Worm (Caenorhabditis elegans) whole organism, mixed stage, embryonic: ENCODE results near the gene dgk-2.

Experiments used
- elt-3 ChIP-seq: fragments of 150-350 bp; optimal IDR thresholded peaks from 2 replicates; lab custom pipeline; 2014; ENCODE audit warnings: missing biosample characterization, missing genetic modification characterization
- mab-5 ChIP-seq: fragments of 150-350 bp; optimal IDR thresholded peaks from 2 replicates; lab custom pipeline; 2014; ENCODE audit warnings: missing biosample characterization, missing genetic modification characterization

- TF ChIP-seq mab-5 (tag; lab: Kevin White, UChicago) = no peak
- no peak for TF ChIP-seq elt-3 (tag; lab: Kevin White, UChicago)
Measured at ce11 chrX:4469297-4469816, 34.8 kb downstream of the dgk-2 start, which contains the start of gene asb-2.
